Fruit fly (Drosophila melanogaster) whole organism, embryonic: ENCODE measurements around the gene CG17839.

Experiments
- Awh ChIP-seq: fragments of 200-800 bp; sonication (Bioruptor generic); IDR thresholded peaks from 2 replicates; pipeline ENCODE4, ENCODE4 v1.3.6; 2022; ENCODE audit warnings: missing biosample characterization, missing genetic modification characterization
- CG10366 ChIP-seq: fragments of 200-800 bp; sonication (Bioruptor generic); IDR thresholded peaks from 2 replicates; pipeline ENCODE4 v1.3.6; 2022; ENCODE audit warnings: missing biosample characterization, missing genetic modification characterization
- CG12104 ChIP-seq: fragments of 200-800 bp; sonication (Bioruptor generic); optimal IDR thresholded peaks from 3 replicates; lab custom pipeline; 2016; ENCODE audit warnings: missing biosample characterization, missing genetic modification characterization
- CG12155 ChIP-seq: fragments of 200-800 bp; sonication (Bioruptor generic); optimal IDR thresholded peaks from 3 replicates; lab custom pipeline; 2016; ENCODE audit warnings: missing biosample characterization, missing genetic modification characterization
- CG12659 ChIP-seq: fragments of 200-800 bp; sonication (Bioruptor generic); optimal IDR thresholded peaks from 3 replicates; lab custom pipeline; 2017; ENCODE audit warnings: mild to moderate bottlenecking, missing biosample characterization, missing genetic modification reagents, missing genetic modification characterization
- CG14860 ChIP-seq: fragments of 200-800 bp; sonication (Bioruptor generic); IDR thresholded peaks from 3 replicates; pipeline ENCODE4 v1.3.6; 2022; ENCODE audit warnings: missing biosample characterization, missing genetic modification characterization; ENCODE audit not compliant: partially characterized antibody
- CG15696 ChIP-seq: fragments of 200-800 bp; sonication (Bioruptor generic); optimal IDR thresholded peaks from 2 replicates; lab custom pipeline; 2019; ENCODE audit warnings: missing biosample characterization, mild to moderate bottlenecking, missing genetic modification characterization, moderate library complexity
- CG16779 ChIP-seq: fragments of 200-800 bp; sonication (Bioruptor generic); IDR thresholded peaks from 2 replicates; pipeline ENCODE4 v1.3.6; 2022; ENCODE audit warnings: missing biosample characterization, missing genetic modification characterization
- CG17361 ChIP-seq: fragments of 200-800 bp; sonication (Bioruptor generic); IDR thresholded peaks from 3 replicates; pipeline ENCODE4 v1.3.6; 2022; ENCODE audit warnings: missing biosample characterization, missing genetic modification characterization
- CG2875 ChIP-seq: fragments of 200-800 bp; sonication (Bioruptor generic); optimal IDR thresholded peaks from 2 replicates; lab custom pipeline; 2017; ENCODE audit warnings: missing biosample characterization, mild to moderate bottlenecking, missing genetic modification characterization, missing genetic modification reagents
- CG3163 ChIP-seq: fragments of 200-800 bp; sonication (Bioruptor generic); optimal IDR thresholded peaks from 3 replicates; lab custom pipeline; 2016; ENCODE audit warnings: missing biosample characterization, missing genetic modification characterization
- CG32767 ChIP-seq: fragments of 200-800 bp; sonication (Bioruptor generic); IDR thresholded peaks from 2 replicates; pipeline ENCODE4 v1.3.6; 2022; ENCODE audit warnings: missing biosample characterization, missing genetic modification characterization
- CG33213 ChIP-seq: fragments of 200-800 bp; sonication (Bioruptor generic); optimal IDR thresholded peaks from 3 replicates; lab custom pipeline; 2016; ENCODE audit warnings: missing biosample characterization, missing genetic modification characterization
- CG5245 ChIP-seq: fragments of 200-800 bp; sonication (Bioruptor generic); optimal IDR thresholded peaks from 3 replicates; lab custom pipeline; 2016; ENCODE audit warnings: missing biosample characterization, missing genetic modification characterization
- CG6654 ChIP-seq: fragments of 200-800 bp; sonication (Bioruptor generic); optimal IDR thresholded peaks from 2 replicates; lab custom pipeline; 2017; ENCODE audit warnings: missing biosample characterization, mild to moderate bottlenecking, missing genetic modification characterization
- CG6791 ChIP-seq: fragments of 200-800 bp; sonication (Bioruptor generic); IDR thresholded peaks from 3 replicates; pipeline ENCODE4 v1.3.6; 2022; ENCODE audit warnings: missing biosample characterization, missing genetic modification characterization; ENCODE audit not compliant: partially characterized antibody
- CG9609 ChIP-seq: fragments of 200-800 bp; sonication (Bioruptor generic); optimal IDR thresholded peaks from 3 replicates; lab custom pipeline; 2016; ENCODE audit warnings: missing biosample characterization, missing genetic modification characterization
- CkIIα-i1 ChIP-seq: fragments of 200-800 bp; sonication (Bioruptor generic); IDR thresholded peaks from 2 replicates; pipeline ENCODE4 v1.3.6; 2022; ENCODE audit warnings: missing biosample characterization, missing genetic modification characterization
- CrebB ChIP-seq: fragments of 200-800 bp; sonication (Bioruptor generic); optimal IDR thresholded peaks from 3 replicates; lab custom pipeline; 2018; ENCODE audit warnings: missing biosample characterization, mild to moderate bottlenecking, missing genetic modification characterization
- Dfd ChIP-seq, 2 experiments: fragments of >200 bp; optimal IDR thresholded peaks; 2 replicates each; lab custom pipeline; 2017; ENCODE audit warnings: missing biosample characterization in 2 of 2, missing genetic modification characterization in 2 of 2
- Dip2 ChIP-seq: fragments of 200-800 bp; sonication (Bioruptor generic); IDR thresholded peaks from 2 replicates; pipeline ENCODE4 v1.3.6; 2022; ENCODE audit warnings: missing biosample characterization, missing genetic modification characterization
- E2f2 ChIP-seq: fragments of 200-800 bp; sonication (Bioruptor generic); IDR thresholded peaks from 2 replicates; pipeline ENCODE4 v1.3.6; 2022; ENCODE audit warnings: missing biosample characterization, missing genetic modification characterization
- Fer2 ChIP-seq: fragments of 200-800 bp; sonication (Bioruptor generic); optimal IDR thresholded peaks from 2 replicates; lab custom pipeline; 2018; ENCODE audit warnings: missing biosample characterization, mild to moderate bottlenecking, missing genetic modification characterization, moderate library complexity
- Gsc ChIP-seq: fragments of 200-800 bp; sonication (Bioruptor generic); IDR thresholded peaks from 2 replicates; pipeline ENCODE4 v1.3.6; 2022; ENCODE audit warnings: missing biosample characterization, missing genetic modification characterization
- Gug ChIP-seq: fragments of 200-800 bp; sonication (Bioruptor generic); IDR thresholded peaks from 4 replicates; pipeline ENCODE4 v1.3.6; 2022; ENCODE audit warnings: missing biosample characterization, missing genetic modification characterization
- H15 ChIP-seq: fragments of 200-800 bp; sonication (Bioruptor generic); IDR thresholded peaks from 3 replicates; pipeline ENCODE4 v1.3.6; 2022; ENCODE audit warnings: missing biosample characterization, missing genetic modification characterization
- Hsf ChIP-seq: fragments of 200-800 bp; sonication (Bioruptor generic); optimal IDR thresholded peaks from 3 replicates; lab custom pipeline; 2016; ENCODE audit warnings: missing biosample characterization, missing genetic modification characterization
- Lpt ChIP-seq: fragments of >200 bp; optimal IDR thresholded peaks from 2 replicates; lab custom pipeline; 2018; ENCODE audit warnings: missing biosample characterization, missing genetic modification characterization
- Meics ChIP-seq: fragments of 200-800 bp; sonication (Bioruptor generic); optimal IDR thresholded peaks from 2 replicates; lab custom pipeline; 2017; ENCODE audit warnings: missing biosample characterization, mild to moderate bottlenecking, missing genetic modification characterization
- Mrtf ChIP-seq: fragments of 200-800 bp; sonication (Bioruptor generic); IDR thresholded peaks from 3 replicates; pipeline ENCODE4 v1.3.6; 2022; ENCODE audit warnings: missing biosample characterization, missing genetic modification characterization
- Sry-δ ChIP-seq: fragments of 200-800 bp; sonication (Bioruptor generic); optimal IDR thresholded peaks from 2 replicates; lab custom pipeline; 2016; ENCODE audit warnings: missing biosample characterization, missing genetic modification characterization
- Tbp ChIP-seq: fragments of >200 bp; optimal IDR thresholded peaks from 2 replicates; lab custom pipeline; 2018; ENCODE audit warnings: missing biosample characterization, missing genetic modification characterization
- ac ChIP-seq: fragments of 200-800 bp; sonication (Bioruptor generic); optimal IDR thresholded peaks from 3 replicates; lab custom pipeline; 2017; ENCODE audit warnings: missing biosample characterization, mild to moderate bottlenecking, missing genetic modification characterization
- ato ChIP-seq: fragments of 200-800 bp; sonication (Bioruptor generic); IDR thresholded peaks from 2 replicates; pipeline ENCODE4 v1.3.6; 2022; ENCODE audit warnings: missing biosample characterization, missing genetic modification characterization; ENCODE audit not compliant: partially characterized antibody
- bowl ChIP-seq: fragments of 200-800 bp; sonication (Bioruptor generic); IDR thresholded peaks from 2 replicates; pipeline ENCODE4 v1.3.6; 2022; ENCODE audit warnings: missing biosample characterization, missing genetic modification characterization
- ewg ChIP-seq: fragments of 200-800 bp; sonication (Bioruptor generic); optimal IDR thresholded peaks from 3 replicates; lab custom pipeline; 2017; ENCODE audit warnings: mild to moderate bottlenecking, missing biosample characterization, missing genetic modification reagents, missing genetic modification characterization
- jumu ChIP-seq: fragments of 200-800 bp; sonication (Bioruptor generic); optimal IDR thresholded peaks from 3 replicates; lab custom pipeline; 2016; ENCODE audit warnings: missing biosample characterization, missing genetic modification characterization
- kay ChIP-seq: fragments of 200-800 bp; sonication (Bioruptor generic); optimal IDR thresholded peaks from 2 replicates; lab custom pipeline; 2016; ENCODE audit warnings: missing biosample characterization, missing genetic modification characterization
- kni ChIP-seq: fragments of 200-800 bp; sonication (Bioruptor generic); optimal IDR thresholded peaks from 3 replicates; lab custom pipeline; 2017; ENCODE audit warnings: mild to moderate bottlenecking, missing biosample characterization, missing genetic modification reagents, missing genetic modification characterization
- lilli ChIP-seq: fragments of 200-800 bp; sonication (Bioruptor generic); optimal IDR thresholded peaks from 3 replicates; lab custom pipeline; 2016; ENCODE audit warnings: missing biosample characterization, missing genetic modification characterization
- lola ChIP-seq, 3 experiments: fragments of >200 bp in 2 of 3; fragments of 200-800 bp in 1 of 3; sonication (Bioruptor generic) in 1 of 3; optimal IDR thresholded peaks; 2 replicates each; lab custom pipeline; 2017 to 2019; ENCODE audit warnings: missing biosample characterization in 3 of 3, missing genetic modification characterization in 3 of 3, mild to moderate bottlenecking in 1 of 3, moderate library complexity in 1 of 3
- pan ChIP-seq, 4 experiments: fragments of >200 bp in 3 of 4; fragments of 200-800 bp in 1 of 4; sonication (Bioruptor generic) in 1 of 4; optimal IDR thresholded peaks in 3 of 4; IDR thresholded peaks in 1 of 4; 2 replicates each; pipeline versions ENCODE4 v1.3.6 to Lab custom; 2017 to 2022; ENCODE audit warnings: missing biosample characterization in 2 of 4, missing genetic modification characterization in 2 of 4, mixed read lengths in 1 of 4
- ranshi ChIP-seq: fragments of 200-800 bp; sonication (Bioruptor generic); IDR thresholded peaks from 2 replicates; pipeline ENCODE4 v1.3.6; 2022; ENCODE audit warnings: missing biosample characterization, missing genetic modification characterization
- run ChIP-seq: fragments of 200-800 bp; sonication (Bioruptor generic); optimal IDR thresholded peaks from 3 replicates; lab custom pipeline; 2018; ENCODE audit warnings: missing biosample characterization, mild to moderate bottlenecking, missing genetic modification characterization
- scrt ChIP-seq: fragments of 200-800 bp; sonication (Bioruptor generic); optimal IDR thresholded peaks from 2 replicates; lab custom pipeline; 2018; ENCODE audit warnings: missing biosample characterization, mild to moderate bottlenecking, missing genetic modification characterization, moderate library complexity
- shn ChIP-seq: fragments of 200-800 bp; sonication (Bioruptor generic); optimal IDR thresholded peaks from 3 replicates; lab custom pipeline; 2016; ENCODE audit warnings: missing biosample characterization, missing genetic modification characterization
- tap ChIP-seq: fragments of 200-800 bp; optimal IDR thresholded peaks from 3 replicates; lab custom pipeline; 2019; ENCODE audit warnings: missing biosample characterization, mild to moderate bottlenecking, missing genetic modification characterization, moderate library complexity
- tgo ChIP-seq: fragments of 200-800 bp; sonication (Bioruptor generic); IDR thresholded peaks from 3 replicates; pipeline ENCODE4 v1.3.6; 2022; ENCODE audit warnings: missing biosample characterization, missing genetic modification characterization
- twi ChIP-seq: fragments of 200-800 bp; optimal IDR thresholded peaks from 2 replicates; lab custom pipeline; 2019; ENCODE audit warnings: missing biosample characterization, mild to moderate bottlenecking, missing genetic modification characterization, moderate library complexity
- unc-4 ChIP-seq: fragments of 200-800 bp; sonication (Bioruptor generic); IDR thresholded peaks from 2 replicates; pipeline ENCODE4 v1.3.6; 2022; ENCODE audit warnings: missing biosample characterization, missing genetic modification characterization; ENCODE audit not compliant: partially characterized antibody

Gene CG17839

DNA sequence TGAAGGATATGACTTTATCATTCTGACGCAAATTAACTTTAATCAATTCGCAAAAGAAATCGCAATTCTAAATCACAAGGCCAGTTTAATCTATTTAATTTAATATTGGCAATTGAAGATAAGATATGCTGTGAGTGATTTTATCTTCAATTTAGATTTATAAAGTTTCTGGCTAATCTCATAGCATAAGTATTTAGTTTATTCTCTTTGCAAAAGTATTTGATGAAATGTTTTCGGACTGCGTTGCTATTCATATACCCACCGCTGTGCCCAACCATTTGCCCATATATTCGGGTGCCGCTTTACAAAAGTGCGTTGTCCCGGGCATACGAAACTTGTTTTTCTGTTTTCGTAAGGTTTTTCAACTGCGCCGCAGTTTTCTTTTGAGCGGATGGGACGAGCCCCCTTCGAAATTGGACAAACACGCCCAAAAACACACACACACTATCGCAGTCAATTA lies 20.0 kb upstream of the CG17839 start (continued):
- TF ChIP-seq scrt (GFP tag; lab: Kevin White, UChicago) (peak; percentile 93), Hsf (GFP tag; lab: Kevin White, UChicago) (peak; percentile 96), CG33213 (GFP tag; lab: Kevin White, UChicago) (peak; percentile 90), Tbp (GFP tag; lab: Kevin White, UChicago) (no peak), CG3163 (GFP tag; lab: Kevin White, UChicago) (peak; percentile 76), CG12659 (peak; percentile 99), H15 (peak; percentile 80), CG12155 (GFP tag; lab: Kevin White, UChicago) (peak; percentile 93), ewg (GFP tag; lab: Kevin White, UChicago) (peak; percentile 89), Fer2 (tag; lab: Kevin White, UChicago) (peak; percentile 89), CkIIα-i1 (0 out of 2 replicates have a peak, but pooled peaks have one; percentile 47), CG2875 (GFP tag; lab: Kevin White, UChicago) (peak; percentile 96), CG17361 (GFP tag; lab: Robert Waterston, UW) (peak; percentile 99), run (tag; lab: Kevin White, UChicago) (peak; percentile 95), CG12104 (peak; percentile 96), Lpt (GFP tag; lab: Kevin White, UChicago) (no peak), CG10366 (GFP tag; lab: Robert Waterston, UW) (peak; percentile 84), kni (GFP tag; lab: Kevin White, UChicago) (peak; percentile 92), Mrtf (GFP tag; lab: Robert Waterston, UW) (peak; percentile 86; the same call in 2 of the 3 replicates), tap (tag; lab: Kevin White, UChicago) (peak; percentile 97), lola (GFP tag; optimal IDR thresholded peaks at IDR 0.05; lab: Kevin White, UChicago) (peak in 1 of 3 experiments; percentile 98), tgo (GFP tag; lab: Robert Waterston, UW) (peak; percentile 91), CG32767 (GFP tag; lab: Robert Waterston, UW) (peak; percentile 95), ato (no peak), Sry-δ (peak; percentile 62), CG6654 (GFP tag; lab: Kevin White, UChicago) (peak; percentile 91), Awh (peak; percentile 73), CG6791 (GFP tag; lab: Robert Waterston, UW) (no peak), Gsc (GFP tag; lab: Robert Waterston, UW) (no peak; the same call in 1 of the 2 replicates), Dfd (GFP tag; optimal IDR thresholded peaks at IDR 0.05; lab: Kevin White, UChicago) (no peak), CG15696 (peak; percentile 95), E2f2 (GFP tag; lab: Robert Waterston, UW) (peak; percentile 74), Meics (peak; percentile 98), lilli (GFP tag; lab: Kevin White, UChicago) (peak; percentile 96), CG5245 (GFP tag; lab: Kevin White, UChicago) (peak; percentile 95), Gug (GFP tag; lab: Robert Waterston, UW) (peak; percentile 75), shn (GFP tag; lab: Kevin White, UChicago) (peak; percentile 93), CrebB (tag; lab: Kevin White, UChicago) (peak; percentile 94), Dip2 (GFP tag; lab: Robert Waterston, UW) (0 out of 2 replicates have a peak, but pooled peaks have one; percentile 68), bowl (GFP tag; lab: Robert Waterston, UW) (peak; percentile 67; the same call in 1 of the 2 replicates), kay (GFP tag; lab: Kevin White, UChicago) (peak; percentile 87), CG9609 (GFP tag; lab: Kevin White, UChicago) (peak; percentile 91), jumu (peak; percentile 88), unc-4 (GFP tag; lab: Robert Waterston, UW) (no peak), ac (GFP tag; lab: Kevin White, UChicago) (peak; percentile 92), CG14860 (GFP tag; lab: Robert Waterston, UW) (no peak), twi (tag; lab: Kevin White, UChicago) (peak; percentile 94), CG16779 (GFP tag; lab: Robert Waterston, UW) (peak; percentile 51; the same call in 1 of the 2 replicates), ranshi (peak; percentile 88), pan (optimal IDR thresholded peaks at IDR 0.05; lab: Kevin White, UChicago) (no peak), pan (GFP tag; optimal IDR thresholded peaks at IDR 0.05 in 1 of 2, IDR thresholded peaks at IDR 0.05 in 1 of 2) (peak in 1 of 2 experiments; percentile 89)
